Worm (Caenorhabditis elegans) whole organism, L4/young adult: ENCODE measurements around the gene sre-13.

Experiments used
- dao-5 ChIP-seq: sonication (generic microtip); optimal IDR thresholded peaks from 2 replicates; lab custom pipeline; 2016; ENCODE audit warnings: missing genotype, missing genetic modification characterization, moderate library complexity, missing compliant biosample characterization
- him-1 ChIP-seq: sonication (generic microtip); optimal IDR thresholded peaks from 2 replicates; lab custom pipeline; 2016; ENCODE audit warnings: missing genotype, missing genetic modification reagents, missing genetic modification characterization, missing compliant biosample characterization

ce11 chrII:14592629-14593028 is 44.0 kb downstream of the sre-13 start:
- TF ChIP-seq dao-5 (tag; lab: Kevin White, UChicago) = no peak
- no peak for TF ChIP-seq him-1 (tag; lab: Kevin White, UChicago)
